Fruit fly (Drosophila melanogaster) whole organism, wandering third instar larva: ENCODE measurements around the gene CG43675.

Experiments
- Abd-B ChIP-seq: fragments of >200 bp; optimal IDR thresholded peaks from 2 replicates; lab custom pipeline; 2017; ENCODE audit warnings: missing biosample characterization, missing genetic modification characterization
- CG32264 ChIP-seq: fragments of 200-800 bp; sonication (Bioruptor generic); optimal IDR thresholded peaks from 2 replicates; lab custom pipeline; 2016; ENCODE audit warnings: missing biosample characterization, missing genetic modification characterization
- CG9705 ChIP-seq: fragments of 200-800 bp; sonication (Bioruptor generic); optimal IDR thresholded peaks from 2 replicates; lab custom pipeline; 2018; ENCODE audit warnings: missing biosample characterization, mild to moderate bottlenecking, missing genetic modification characterization
- CrebA ChIP-seq: fragments of 200-800 bp; sonication (Bioruptor generic); optimal IDR thresholded peaks from 2 replicates; lab custom pipeline; 2016; ENCODE audit warnings: missing biosample characterization, mild to moderate bottlenecking, missing genetic modification characterization, borderline replicate concordance
- Dfd ChIP-seq: fragments of >200 bp; optimal IDR thresholded peaks from 2 replicates; lab custom pipeline; 2017; ENCODE audit warnings: missing biosample characterization, missing genetic modification characterization
- Dif ChIP-seq: fragments of 200-275, 200-300 bp; sonication (Bioruptor generic); optimal IDR thresholded peaks from 2 replicates; lab custom pipeline; 2018; ENCODE audit warnings: missing biosample characterization, missing genetic modification characterization; ENCODE audit not compliant: partially characterized antibody
- GATAd ChIP-seq: sonication (Bioruptor generic); optimal IDR thresholded peaks from 2 replicates; lab custom pipeline; 2016; ENCODE audit warnings: missing biosample characterization, missing genetic modification characterization
- HLH106 ChIP-seq: fragments of 200-800 bp; optimal IDR thresholded peaks from 3 replicates; lab custom pipeline; 2019; ENCODE audit warnings: missing biosample characterization, mild to moderate bottlenecking, missing genetic modification characterization, moderate library complexity
- Hnf4 ChIP-seq: fragments of 200-800 bp; sonication (Bioruptor generic); optimal IDR thresholded peaks from 2 replicates; lab custom pipeline; 2016; ENCODE audit warnings: missing biosample characterization, mild to moderate bottlenecking, missing genetic modification characterization
- Hr83 ChIP-seq: fragments of 200-300 bp; sonication (Bioruptor generic); optimal IDR thresholded peaks from 2 replicates; lab custom pipeline; 2016; ENCODE audit warnings: missing biosample characterization, mild to moderate bottlenecking, missing genetic modification characterization, moderate library complexity; ENCODE audit not compliant: poor library complexity, severe bottlenecking
- Mio ChIP-seq: sonication (Bioruptor generic); optimal IDR thresholded peaks from 2 replicates; lab custom pipeline; 2016; ENCODE audit warnings: missing biosample characterization, missing genetic modification characterization
- Myc ChIP-seq: fragments of >200 bp; optimal IDR thresholded peaks from 2 replicates; lab custom pipeline; 2017
- N ChIP-seq: fragments of >200 bp; optimal IDR thresholded peaks from 2 replicates; lab custom pipeline; 2018; ENCODE audit warnings: missing biosample characterization, missing external identifiers, missing genetic modification characterization
- OdsH ChIP-seq: fragments of 200-800 bp; sonication (Bioruptor generic); optimal IDR thresholded peaks from 2 replicates; lab custom pipeline; 2016; ENCODE audit warnings: missing biosample characterization, mild to moderate bottlenecking, missing genetic modification characterization
- Rel ChIP-seq, 2 experiments: fragments of 200-800 bp; sonication (Bioruptor generic) in 1 of 2; optimal IDR thresholded peaks; 2 replicates in 1 of 2; 3 replicates in 1 of 2; lab custom pipeline; 2016 to 2019; ENCODE audit warnings: mild to moderate bottlenecking in 2 of 2, missing biosample characterization in 2 of 2, missing genetic modification characterization in 2 of 2, moderate library complexity in 1 of 2
- Sp1 ChIP-seq: fragments of 200-800 bp; sonication (Bioruptor generic); optimal IDR thresholded peaks from 3 replicates; lab custom pipeline; 2019; ENCODE audit warnings: missing biosample characterization, mild to moderate bottlenecking, missing genetic modification characterization, moderate library complexity
- br ChIP-seq: fragments of 200-800 bp; sonication (Bioruptor generic); optimal IDR thresholded peaks from 2 replicates; lab custom pipeline; 2016; ENCODE audit warnings: missing biosample characterization, missing genetic modification characterization
- brk ChIP-seq: fragments of 200-800 bp; sonication (Bioruptor generic); optimal IDR thresholded peaks from 2 replicates; lab custom pipeline; 2016; ENCODE audit warnings: missing biosample characterization, mild to moderate bottlenecking, missing genetic modification characterization
- dmrt93B ChIP-seq: fragments of 200-800 bp; sonication (Bioruptor generic); optimal IDR thresholded peaks from 2 replicates; lab custom pipeline; 2018; ENCODE audit warnings: missing biosample characterization, mild to moderate bottlenecking, missing genetic modification characterization
- dsf ChIP-seq: sonication (Bioruptor generic); optimal IDR thresholded peaks from 2 replicates; lab custom pipeline; 2016; ENCODE audit warnings: missing biosample characterization, missing genetic modification characterization, borderline replicate concordance
- ey ChIP-seq: fragments of 200-800 bp; sonication (Bioruptor generic); optimal IDR thresholded peaks from 2 replicates; lab custom pipeline; 2016; ENCODE audit warnings: missing biosample characterization, missing genetic modification characterization
- foxo ChIP-seq, 2 experiments: fragments of 200-800 bp; sonication (Bioruptor generic); optimal IDR thresholded peaks; 2 replicates in 1 of 2; 3 replicates in 1 of 2; lab custom pipeline; 2016 to 2017; ENCODE audit warnings: missing biosample characterization in 2 of 2, missing genetic modification characterization in 2 of 2
- fru ChIP-seq: fragments of 200-800 bp; sonication (Bioruptor generic); optimal IDR thresholded peaks from 3 replicates; lab custom pipeline; 2016; ENCODE audit warnings: missing biosample characterization, mild to moderate bottlenecking, missing genetic modification characterization
- h ChIP-seq: fragments of 200-800 bp; sonication (Bioruptor generic); optimal IDR thresholded peaks from 3 replicates; lab custom pipeline; 2016; ENCODE audit warnings: missing biosample characterization, mild to moderate bottlenecking, missing genetic modification characterization
- jim ChIP-seq: fragments of 175-275, 200-325 bp; sonication (Bioruptor generic); optimal IDR thresholded peaks from 2 replicates; lab custom pipeline; 2016; ENCODE audit warnings: missing biosample characterization, mild to moderate bottlenecking, missing genetic modification characterization
- lola ChIP-seq: fragments of >200 bp; optimal IDR thresholded peaks from 2 replicates; lab custom pipeline; 2017; ENCODE audit warnings: missing biosample characterization, missing genetic modification characterization
- pan ChIP-seq: fragments of >200 bp; optimal IDR thresholded peaks from 2 replicates; lab custom pipeline; 2017
- psq ChIP-seq: fragments of 200-800 bp; sonication (Bioruptor generic); optimal IDR thresholded peaks from 3 replicates; lab custom pipeline; 2017; ENCODE audit warnings: missing biosample characterization, mild to moderate bottlenecking, missing genetic modification characterization, moderate library complexity
- rgr ChIP-seq: fragments of 200-800 bp; sonication (Bioruptor generic); optimal IDR thresholded peaks from 3 replicates; lab custom pipeline; 2016; ENCODE audit warnings: missing biosample characterization, mild to moderate bottlenecking, missing genetic modification characterization
- sage ChIP-seq: fragments of 200-800 bp; sonication (Bioruptor generic); optimal IDR thresholded peaks from 2 replicates; lab custom pipeline; 2016; ENCODE audit warnings: missing biosample characterization, mild to moderate bottlenecking, missing genetic modification characterization
- sv ChIP-seq: fragments of 200-800 bp; sonication (Bioruptor generic); optimal IDR thresholded peaks from 3 replicates; lab custom pipeline; 2016; ENCODE audit warnings: missing biosample characterization, missing genetic modification characterization
- tai ChIP-seq: sonication (Bioruptor generic); optimal IDR thresholded peaks from 2 replicates; lab custom pipeline; 2016; ENCODE audit warnings: missing biosample characterization, missing genetic modification characterization
- usp ChIP-seq: fragments of >200 bp; optimal IDR thresholded peaks from 2 replicates; lab custom pipeline; 2017; ENCODE audit warnings: missing biosample characterization, missing genetic modification characterization
- woc ChIP-seq: sonication (Bioruptor generic); optimal IDR thresholded peaks from 2 replicates; lab custom pipeline; 2016; ENCODE audit warnings: missing biosample characterization, mild to moderate bottlenecking, missing genetic modification characterization

Gene CG43675

DNA sequence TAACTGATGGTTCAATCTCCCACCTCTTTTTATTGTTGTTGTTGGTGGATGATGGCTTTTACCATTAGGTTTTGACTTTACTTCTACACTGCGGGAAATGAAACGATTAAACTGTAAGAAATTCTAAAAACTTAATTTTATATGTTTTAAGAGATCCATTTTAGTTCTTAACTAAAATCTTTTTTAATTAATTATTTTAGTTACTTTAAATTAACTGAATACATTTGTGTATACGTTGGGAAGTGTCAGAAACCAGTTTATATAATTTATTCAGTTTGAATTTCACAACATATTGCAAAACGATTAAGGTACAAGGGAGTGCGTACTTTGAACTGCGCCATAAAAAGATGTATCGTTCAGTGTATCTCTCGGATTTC lies 2.0 kb upstream of the CG43675 start:
- TF ChIP-seq h (GFP tag; lab: Kevin White, UChicago) (peak; percentile 81), fru (GFP tag; lab: Kevin White, UChicago) (peak; percentile 74), Abd-B (GFP tag; lab: Kevin White, UChicago) (no peak), sv (GFP tag; lab: Kevin White, UChicago) (peak; percentile 47), rgr (GFP tag; lab: Kevin White, UChicago) (peak; percentile 74), Hnf4 (peak; percentile 32), br (GFP tag; lab: Kevin White, UChicago) (peak; percentile 30), lola (GFP tag; lab: Kevin White, UChicago) (no peak), usp (GFP tag; lab: Kevin White, UChicago) (no peak), foxo (GFP tag; optimal IDR thresholded peaks at IDR 0.05; lab: Kevin White, UChicago) (peak in 1 of 2 experiments; percentile 78), psq (GFP tag; lab: Kevin White, UChicago) (peak; percentile 79), tai (no peak), Myc (lab: Kevin White, UChicago) (no peak), sage (GFP tag; lab: Kevin White, UChicago) (peak; percentile 87), CG9705 (GFP tag; lab: Kevin White, UChicago) (no peak), Dif (GFP tag; lab: Kevin White, UChicago) (no peak), N (GFP tag; lab: Kevin White, UChicago) (no peak), ey (GFP tag; lab: Kevin White, UChicago) (peak; percentile 54), Sp1 (GFP tag; lab: Kevin White, UChicago) (peak; percentile 83), OdsH (GFP tag; lab: Kevin White, UChicago) (peak; percentile 77), Dfd (no peak), dmrt93B (GFP tag; lab: Kevin White, UChicago) (peak; percentile 50), HLH106 (peak; percentile 76), Hr83 (GFP tag; lab: Kevin White, UChicago) (no peak), pan (lab: Kevin White, UChicago) (no peak), CrebA (no peak), dsf (peak; percentile 45), brk (peak; percentile 65)
- TF ChIP-seq, all 38 proteins: peak for 16

DNA sequence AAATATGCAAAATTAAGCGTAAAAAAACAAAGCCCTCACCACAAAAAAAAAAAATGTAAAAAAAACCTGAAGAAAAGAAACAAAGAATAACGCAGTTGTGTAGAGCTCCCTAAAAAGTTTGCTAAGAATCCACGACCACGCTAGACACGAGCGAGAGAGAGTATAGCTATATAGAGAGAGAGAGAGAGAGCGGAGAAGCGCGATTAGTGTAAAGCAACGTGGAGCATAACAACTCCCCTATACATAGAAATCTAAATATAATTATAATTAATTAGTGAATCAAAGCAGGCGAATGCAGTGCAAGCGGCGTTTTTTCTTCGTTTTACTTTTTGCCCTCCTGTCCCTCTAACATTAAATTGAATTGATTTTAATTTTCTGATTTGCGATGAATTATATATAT lies 4.1 kb downstream of the CG43675 start:
- no peak for TF ChIP-seq OdsH (GFP tag; lab: Kevin White, UChicago)
- peak; percentile 5 for TF ChIP-seq Dif (GFP tag; lab: Kevin White, UChicago)
- TF ChIP-seq h (GFP tag; lab: Kevin White, UChicago), result no peak
- TF ChIP-seq jim (GFP tag; lab: Kevin White, UChicago), result no peak
- TF ChIP-seq foxo (GFP tag; optimal IDR thresholded peaks at IDR 0.05; lab: Kevin White, UChicago), result no peak
- no peak for TF ChIP-seq woc (GFP tag; lab: Kevin White, UChicago)
- TF ChIP-seq, all 38 proteins: peak for 1

DNA sequence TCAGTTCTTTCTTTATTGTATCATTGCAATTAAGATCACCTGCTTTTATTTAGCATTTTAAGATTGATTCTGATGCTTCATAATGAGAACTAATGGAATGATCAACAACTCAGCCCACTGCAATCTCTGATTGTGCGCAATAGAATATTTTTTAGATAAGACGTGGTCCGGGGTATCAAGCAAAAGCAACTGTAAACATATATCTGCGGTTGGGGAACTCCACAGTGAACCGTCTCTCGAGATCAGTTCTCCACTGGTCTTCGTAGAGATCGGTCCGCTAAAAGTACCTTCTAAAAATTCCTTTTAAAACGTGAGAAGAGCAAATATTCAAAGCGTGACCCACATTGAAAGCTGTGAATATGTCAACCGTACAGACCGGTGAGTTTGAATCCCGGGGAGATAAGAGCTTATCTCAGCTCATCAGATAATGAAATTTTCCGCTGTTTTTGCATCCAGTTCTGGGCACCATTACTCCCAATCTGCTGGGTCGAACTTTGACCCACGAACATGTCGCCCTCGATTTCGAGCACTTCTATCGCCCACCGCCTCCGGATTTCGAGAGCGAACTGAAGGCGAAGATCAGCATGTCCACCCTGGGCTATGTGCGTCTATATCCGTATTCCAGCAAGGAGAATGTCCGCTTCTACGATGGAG lies 7.9 kb downstream of the CG43675 start, which contains the start of gene CG18473:
Gene CG18473, plus strand, starts transcription at position 240 of the 654 bp plus-strand sequence.
- no peak for TF ChIP-seq usp (GFP tag; lab: Kevin White, UChicago)
- TF ChIP-seq Rel (GFP tag; optimal IDR thresholded peaks at IDR 0.05; lab: Kevin White, UChicago), result no peak
- peak; percentile 87 for TF ChIP-seq Rel (tag; optimal IDR thresholded peaks at IDR 0.05; lab: Kevin White, UChicago)
- TF ChIP-seq pan (lab: Kevin White, UChicago), result no peak
- TF ChIP-seq CG9705 (GFP tag; lab: Kevin White, UChicago), result no peak

DNA sequence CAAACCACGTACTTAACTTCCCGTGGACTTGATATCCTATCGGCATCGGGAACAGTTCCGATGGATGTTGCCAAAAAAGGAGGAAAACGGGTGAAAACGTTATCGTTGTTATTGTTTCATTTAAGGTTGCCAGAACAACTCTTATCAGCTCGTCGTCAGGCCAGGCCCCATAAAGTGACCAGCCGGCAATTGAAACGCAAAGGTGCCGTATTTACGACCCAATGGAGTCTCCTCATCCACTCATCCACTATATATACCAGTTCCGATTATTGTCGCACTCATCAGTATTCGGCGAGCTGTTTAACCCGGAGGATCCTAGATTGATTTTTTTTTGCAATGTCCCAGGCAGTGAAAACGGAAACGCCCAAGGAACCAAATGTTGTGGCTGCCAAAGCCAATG lies 9.8 kb downstream of the CG43675 start, which contains the start of gene Srr:
Gene Srr, plus strand, starts transcription at position 278 of the 400 bp plus-strand sequence.
- TF ChIP-seq pan (lab: Kevin White, UChicago) (no peak), lola (GFP tag; lab: Kevin White, UChicago) (no peak), Rel (GFP tag; optimal IDR thresholded peaks at IDR 0.05; lab: Kevin White, UChicago) (no peak), Rel (tag; optimal IDR thresholded peaks at IDR 0.05; lab: Kevin White, UChicago) (no peak), GATAd (GFP tag; lab: Kevin White, UChicago) (no peak), CG9705 (GFP tag; lab: Kevin White, UChicago) (no peak), woc (GFP tag; lab: Kevin White, UChicago) (no peak), ey (GFP tag; lab: Kevin White, UChicago) (no peak), foxo (GFP tag; optimal IDR thresholded peaks at IDR 0.05; lab: Kevin White, UChicago) (no peak), Dfd (no peak), Mio (no peak), Hnf4 (no peak), CG32264 (no peak)
